Worm (Caenorhabditis elegans) whole organism, L4 larva: Measurements from ENCODE around the gene sri-20.

Source experiments
- Y105C5A.15 ChIP-seq: fragments of 200-800 bp; sonication (Bioruptor generic); IDR thresholded peaks from 2 replicates; pipeline ENCODE4 v1.3.6; 2022; ENCODE audit warnings: missing genetic modification characterization, missing compliant biosample characterization
- ZK546.5 ChIP-seq, 2 experiments: sonication (generic microtip); optimal IDR thresholded peaks; 2 replicates each; lab custom pipeline; 2017; ENCODE audit warnings: missing biosample characterization in 2 of 2, missing genetic modification characterization in 2 of 2
- ceh-82 ChIP-seq: sonication (generic microtip); optimal IDR thresholded peaks from 2 replicates; lab custom pipeline; 2017; ENCODE audit warnings: missing biosample characterization, missing genetic modification characterization
- fkh-10 ChIP-seq: fragments of 150-350 bp; optimal IDR thresholded peaks from 2 replicates; lab custom pipeline; 2014; ENCODE audit warnings: missing biosample characterization, missing genetic modification reagents, missing genetic modification characterization
- lin-39 ChIP-seq: fragments of 150-350 bp; optimal IDR thresholded peaks from 2 replicates; lab custom pipeline; 2014; ENCODE audit warnings: missing biosample characterization, missing genetic modification reagents, missing genetic modification characterization
- mdl-1 ChIP-seq, 2 experiments: fragments of 150-350 bp in 1 of 2; sonication (generic microtip) in 1 of 2; optimal IDR thresholded peaks; 2 replicates each; lab custom pipeline; 2014 to 2017; ENCODE audit warnings: missing biosample characterization in 2 of 2, missing genetic modification characterization in 2 of 2
- nhr-28 ChIP-seq: fragments of 150-350 bp; optimal IDR thresholded peaks from 2 replicates; lab custom pipeline; 2014; ENCODE audit warnings: missing biosample characterization, missing genetic modification characterization
- nhr-48 ChIP-seq: sonication (generic microtip); optimal IDR thresholded peaks from 2 replicates; lab custom pipeline; 2016; ENCODE audit warnings: mild to moderate bottlenecking, missing genetic modification characterization, missing compliant biosample characterization
- nhr-77 ChIP-seq: fragments of 150-350 bp; optimal IDR thresholded peaks from 2 replicates; lab custom pipeline; 2014; ENCODE audit warnings: missing biosample characterization, missing genetic modification characterization
- pha-4 ChIP-seq, 2 experiments: fragments of 150-350 bp in 1 of 2; fragments of 200-800 bp in 1 of 2; sonication (Bioruptor generic) in 1 of 2; IDR thresholded peaks in 1 of 2; optimal IDR thresholded peaks in 1 of 2; 2 replicates each; pipeline versions ENCODE4 v1.3.6 to Lab custom; 2014 to 2022; ENCODE audit warnings: missing genetic modification characterization in 2 of 2, missing genetic modification reagents in 2 of 2, missing biosample characterization in 1 of 2, missing compliant biosample characterization in 1 of 2
- skn-1 ChIP-seq: fragments of 150-350 bp; optimal IDR thresholded peaks from 2 replicates; lab custom pipeline; 2014; ENCODE audit warnings: missing biosample characterization, missing genetic modification characterization
- snpc-1.2 ChIP-seq: fragments of 200-800 bp; sonication (Bioruptor generic); IDR thresholded peaks from 2 replicates; pipeline ENCODE4 v1.3.6; 2022; ENCODE audit warnings: missing genetic modification reagents, missing genetic modification characterization, missing compliant biosample characterization
- unc-130 ChIP-seq: sonication (generic microtip); optimal IDR thresholded peaks from 2 replicates; lab custom pipeline; 2016; ENCODE audit warnings: missing genetic modification reagents, missing genetic modification characterization, missing compliant biosample characterization

- TF ChIP-seq snpc-1.2 (GFP tag; lab: Robert Waterston, UW) = no peak
- no peak for TF ChIP-seq nhr-77 (tag; lab: Kevin White, UChicago)
- TF ChIP-seq nhr-48 = no peak
- TF ChIP-seq mdl-1 (tag; optimal IDR thresholded peaks at IDR 0.05; lab: Kevin White, UChicago) = no peak
- TF ChIP-seq ceh-82 (tag; lab: Kevin White, UChicago) = no peak
- no peak for TF ChIP-seq fkh-10 (GFP tag; lab: Kevin White, UChicago)
- no peak for TF ChIP-seq lin-39 (tag; lab: Kevin White, UChicago)
- TF ChIP-seq nhr-28 (tag; lab: Kevin White, UChicago) = no peak
- no peak for TF ChIP-seq skn-1
- no peak for TF ChIP-seq unc-130
- TF ChIP-seq ZK546.5 (tag; optimal IDR thresholded peaks at IDR 0.05; lab: Kevin White, UChicago) = no peak
- no peak for TF ChIP-seq Y105C5A.15 (GFP tag; lab: Robert Waterston, UW)
- no peak for TF ChIP-seq pha-4 (GFP tag; IDR thresholded peaks at IDR 0.05; lab: Robert Waterston, UW)
- TF ChIP-seq pha-4 (tag; optimal IDR thresholded peaks at IDR 0.05; lab: Kevin White, UChicago) = no peak
Measured at ce11 chrV:10319434-10319833, 48.9 kb upstream of the sri-20 start, which contains the start of gene B0024.11.
